Fruit fly (Drosophila melanogaster) whole organism, embryonic: ENCODE measurements around the gene CG13876.

Experiments used
- Bteb2 ChIP-seq: fragments of 200-800 bp; sonication (Bioruptor generic); optimal IDR thresholded peaks from 2 replicates; lab custom pipeline; 2016; ENCODE audit warnings: missing biosample characterization, missing genetic modification characterization
- CG10321 ChIP-seq: fragments of 200-800 bp; sonication (Bioruptor generic); IDR thresholded peaks from 2 replicates; pipeline ENCODE4 v1.3.6; 2022; ENCODE audit warnings: missing biosample characterization, missing genetic modification characterization
- CG11560 ChIP-seq: fragments of 200-800 bp; sonication (Bioruptor generic); IDR thresholded peaks from 3 replicates; pipeline ENCODE4 v1.3.6; 2022; ENCODE audit warnings: missing biosample characterization, missing genetic modification characterization
- CG15514 ChIP-seq: fragments of 200-800 bp; sonication (Bioruptor generic); optimal IDR thresholded peaks from 3 replicates; lab custom pipeline; 2017; ENCODE audit warnings: missing biosample characterization, missing genetic modification characterization, mild to moderate bottlenecking, moderate library complexity, missing genetic modification reagents
- CG16813 ChIP-seq: fragments of 200-800 bp; sonication (Bioruptor generic); IDR thresholded peaks from 3 replicates; pipeline ENCODE4 v1.3.6; 2022; ENCODE audit warnings: missing biosample characterization, missing genetic modification characterization; ENCODE audit not compliant: partially characterized antibody
- CG17186 ChIP-seq: fragments of 200-800 bp; sonication (Bioruptor generic); optimal IDR thresholded peaks from 3 replicates; lab custom pipeline; 2017; ENCODE audit warnings: missing biosample characterization, missing genetic modification reagents, missing genetic modification characterization
- CG18262 ChIP-seq: fragments of 200-800 bp; optimal IDR thresholded peaks from 3 replicates; lab custom pipeline; 2019; ENCODE audit warnings: missing biosample characterization, mild to moderate bottlenecking, missing genetic modification characterization, moderate library complexity
- CG18599 ChIP-seq: fragments of 200-800 bp; sonication (Bioruptor generic); optimal IDR thresholded peaks from 3 replicates; lab custom pipeline; 2017; ENCODE audit warnings: missing biosample characterization, missing genetic modification characterization, mild to moderate bottlenecking, moderate library complexity, missing genetic modification reagents
- CG18764 ChIP-seq: fragments of 200-800 bp; sonication (Bioruptor generic); optimal IDR thresholded peaks from 3 replicates; lab custom pipeline; 2016; ENCODE audit warnings: missing biosample characterization, missing genetic modification characterization
- CG30020 ChIP-seq: fragments of 200-800 bp; optimal IDR thresholded peaks from 2 replicates; lab custom pipeline; 2019; ENCODE audit warnings: missing biosample characterization, mild to moderate bottlenecking, missing genetic modification characterization, moderate library complexity
- CG34422 ChIP-seq: fragments of 200-800 bp; sonication (Bioruptor generic); IDR thresholded peaks from 3 replicates; pipeline ENCODE4 v1.3.6; 2022; ENCODE audit warnings: missing biosample characterization, missing genetic modification characterization
- CG4424 ChIP-seq: fragments of 200-800 bp; sonication (Bioruptor generic); optimal IDR thresholded peaks from 3 replicates; lab custom pipeline; 2016; ENCODE audit warnings: missing biosample characterization, missing genetic modification characterization
- CG4730 ChIP-seq: fragments of 200-800 bp; sonication (Bioruptor generic); IDR thresholded peaks from 2 replicates; pipeline ENCODE4 v1.3.6; 2022; ENCODE audit warnings: missing biosample characterization, missing genetic modification characterization
- CG6683 ChIP-seq: fragments of 200-800 bp; sonication (Bioruptor generic); optimal IDR thresholded peaks from 2 replicates; lab custom pipeline; 2017; ENCODE audit warnings: missing biosample characterization, mild to moderate bottlenecking, missing genetic modification characterization, missing genetic modification reagents
- CG7271 ChIP-seq: fragments of 200-800 bp; sonication (Bioruptor generic); optimal IDR thresholded peaks from 2 replicates; lab custom pipeline; 2018; ENCODE audit warnings: missing biosample characterization, mild to moderate bottlenecking, missing genetic modification characterization, moderate library complexity
- CG8944 ChIP-seq: fragments of 200-800 bp; sonication (Bioruptor generic); optimal IDR thresholded peaks from 3 replicates; lab custom pipeline; 2016; ENCODE audit warnings: missing biosample characterization, missing genetic modification characterization
- CG9437 ChIP-seq: fragments of 200-800 bp; sonication (Bioruptor generic); optimal IDR thresholded peaks from 2 replicates; lab custom pipeline; 2018; ENCODE audit warnings: missing biosample characterization, mild to moderate bottlenecking, missing genetic modification characterization
- Camta ChIP-seq: fragments of 200-800 bp; sonication (Bioruptor generic); optimal IDR thresholded peaks from 2 replicates; lab custom pipeline; 2016; ENCODE audit warnings: missing biosample characterization, missing genetic modification characterization
- E2f1 ChIP-seq: fragments of 200-800 bp; sonication (Bioruptor generic); IDR thresholded peaks from 2 replicates; pipeline ENCODE4 v1.3.6; 2022; ENCODE audit warnings: missing biosample characterization, missing genetic modification characterization
- HLH4C ChIP-seq: fragments of 200-800 bp; sonication (Bioruptor generic); IDR thresholded peaks from 3 replicates; pipeline ENCODE4 v1.3.6; 2022; ENCODE audit warnings: missing biosample characterization, missing genetic modification characterization; ENCODE audit not compliant: partially characterized antibody
- HLHmδ ChIP-seq: fragments of 200-800 bp; sonication (Bioruptor generic); optimal IDR thresholded peaks from 2 replicates; lab custom pipeline; 2018; ENCODE audit warnings: missing biosample characterization, mild to moderate bottlenecking, missing genetic modification characterization, moderate library complexity
- Lhr ChIP-seq: fragments of 200-800 bp; sonication (Bioruptor generic); optimal IDR thresholded peaks from 3 replicates; lab custom pipeline; 2017; ENCODE audit warnings: mild to moderate bottlenecking, missing biosample characterization, missing genetic modification reagents, missing genetic modification characterization
- Lim3 ChIP-seq: fragments of 200-800 bp; sonication (Bioruptor generic); IDR thresholded peaks from 2 replicates; pipeline ENCODE4 v1.3.6; 2022; ENCODE audit warnings: missing biosample characterization, missing genetic modification characterization
- Lpt ChIP-seq: fragments of >200 bp; optimal IDR thresholded peaks from 2 replicates; lab custom pipeline; 2018; ENCODE audit warnings: missing biosample characterization, missing genetic modification characterization
- MBD-R2 ChIP-seq: fragments of 200-800 bp; sonication (Bioruptor generic); IDR thresholded peaks from 2 replicates; pipeline ENCODE4 v1.3.6; 2022; ENCODE audit warnings: missing biosample characterization, missing genetic modification characterization
- Med ChIP-seq: fragments of 200-800 bp; sonication (Bioruptor generic); peaks from one replicate; lab custom pipeline; 2016; ENCODE audit warnings: missing biosample characterization, missing genetic modification characterization, mild to moderate bottlenecking, inconsistent platforms, moderate library complexity
- NC2α ChIP-seq: fragments of 200-800 bp; sonication (Bioruptor generic); optimal IDR thresholded peaks from 2 replicates; lab custom pipeline; 2016; ENCODE audit warnings: missing biosample characterization, missing genetic modification characterization
- Nf-YB ChIP-seq: fragments of 200-800 bp; sonication (Bioruptor generic); optimal IDR thresholded peaks from 3 replicates; lab custom pipeline; 2019; ENCODE audit warnings: missing biosample characterization, mild to moderate bottlenecking, missing genetic modification characterization, moderate library complexity
- Nf-YC ChIP-seq: fragments of 200-800 bp; optimal IDR thresholded peaks from 3 replicates; lab custom pipeline; 2019; ENCODE audit warnings: missing biosample characterization, mild to moderate bottlenecking, missing genetic modification characterization, moderate library complexity
- Sry-β ChIP-seq: fragments of 200-800 bp; sonication (Bioruptor generic); optimal IDR thresholded peaks from 2 replicates; lab custom pipeline; 2018; ENCODE audit warnings: missing biosample characterization, mild to moderate bottlenecking, missing genetic modification characterization, moderate library complexity
- Trl ChIP-seq, 3 experiments: fragments of >200 bp in 2 of 3; fragments of 200-800 bp in 1 of 3; sonication (Bioruptor generic) in 1 of 3; optimal IDR thresholded peaks; 2 replicates in 1 of 3; 3 replicates in 2 of 3; lab custom pipeline; 2016 to 2017; ENCODE audit warnings: missing biosample characterization in 1 of 3, missing genetic modification characterization in 1 of 3
- al ChIP-seq: fragments of 200-800 bp; sonication (Bioruptor generic); IDR thresholded peaks from 2 replicates; pipeline ENCODE4 v1.3.6; 2022; ENCODE audit warnings: missing biosample characterization, missing genetic modification characterization
- chm ChIP-seq: fragments of 200-800 bp; sonication (Bioruptor generic); IDR thresholded peaks from 2 replicates; pipeline ENCODE4 v1.3.6; 2022; ENCODE audit warnings: missing biosample characterization, missing genetic modification characterization
- gcm2 ChIP-seq: fragments of 200-800 bp; sonication (Bioruptor generic); optimal IDR thresholded peaks from 2 replicates; lab custom pipeline; 2016; ENCODE audit warnings: missing biosample characterization, missing genetic modification characterization
- gfzf ChIP-seq: fragments of 200-800 bp; sonication (Bioruptor generic); optimal IDR thresholded peaks from 2 replicates; lab custom pipeline; 2016; ENCODE audit warnings: missing biosample characterization, mild to moderate bottlenecking, missing genetic modification characterization, moderate library complexity
- gsb ChIP-seq: fragments of 200-800 bp; sonication (Bioruptor generic); IDR thresholded peaks from 2 replicates; pipeline ENCODE4 v1.3.6; 2022; ENCODE audit warnings: missing biosample characterization, missing genetic modification characterization
- ham ChIP-seq: fragments of 200-800 bp; sonication (Bioruptor generic); IDR thresholded peaks from 2 replicates; pipeline ENCODE4 v1.3.6; 2022; ENCODE audit warnings: missing biosample characterization, missing genetic modification characterization
- hb ChIP-seq: fragments of 200-800 bp; sonication (Bioruptor generic); IDR thresholded peaks from 3 replicates; pipeline ENCODE4 v1.3.6; 2022; ENCODE audit warnings: missing biosample characterization, missing genetic modification characterization; ENCODE audit not compliant: partially characterized antibody
- insv ChIP-seq, 2 experiments: fragments of 200-800 bp; sonication (Bioruptor generic); optimal IDR thresholded peaks; 3 replicates each; lab custom pipeline; 2016 to 2018; ENCODE audit warnings: missing biosample characterization in 2 of 2, missing genetic modification characterization in 2 of 2
- jigr1 ChIP-seq: fragments of 200-800 bp; sonication (Bioruptor generic); IDR thresholded peaks from 3 replicates; pipeline ENCODE4 v1.3.6; 2022; ENCODE audit warnings: missing biosample characterization, missing genetic modification characterization
- ken ChIP-seq: fragments of 200-800 bp; sonication (Bioruptor generic); IDR thresholded peaks from 3 replicates; pipeline ENCODE4 v1.3.6; 2022; ENCODE audit warnings: missing biosample characterization, missing genetic modification characterization
- knrl ChIP-seq: fragments of 200-800 bp; sonication (Bioruptor generic); IDR thresholded peaks from 3 replicates; pipeline ENCODE4 v1.3.6; 2022; ENCODE audit warnings: missing biosample characterization, missing genetic modification characterization; ENCODE audit not compliant: partially characterized antibody
- lbe ChIP-seq: fragments of 200-800 bp; sonication (Bioruptor generic); optimal IDR thresholded peaks from 2 replicates; lab custom pipeline; 2016; ENCODE audit warnings: missing biosample characterization, mild to moderate bottlenecking, missing genetic modification characterization
- onecut ChIP-seq: fragments of 200-800 bp; sonication (Bioruptor generic); IDR thresholded peaks from 2 replicates; pipeline ENCODE4 v1.3.6; 2022; ENCODE audit warnings: missing biosample characterization, missing genetic modification characterization
- pho ChIP-seq: fragments of 200-800 bp; sonication (Bioruptor generic); optimal IDR thresholded peaks from 2 replicates; lab custom pipeline; 2016; ENCODE audit warnings: missing biosample characterization, missing genetic modification characterization
- pzg ChIP-seq: fragments of 200-800 bp; sonication (Bioruptor generic); optimal IDR thresholded peaks from 3 replicates; lab custom pipeline; 2018; ENCODE audit warnings: missing biosample characterization, mild to moderate bottlenecking, missing genetic modification characterization, moderate library complexity
- sens ChIP-seq: fragments of 200-800 bp; sonication (Bioruptor generic); peaks from one replicate; lab custom pipeline; 2016; ENCODE audit warnings: missing biosample characterization, missing genetic modification characterization
- tgo ChIP-seq: fragments of 200-800 bp; sonication (Bioruptor generic); IDR thresholded peaks from 3 replicates; pipeline ENCODE4 v1.3.6; 2022; ENCODE audit warnings: missing biosample characterization, missing genetic modification characterization
- twi ChIP-seq: fragments of 200-800 bp; optimal IDR thresholded peaks from 2 replicates; lab custom pipeline; 2019; ENCODE audit warnings: missing biosample characterization, mild to moderate bottlenecking, missing genetic modification characterization, moderate library complexity
- unpg ChIP-seq: fragments of 200-800 bp; sonication (Bioruptor generic); optimal IDR thresholded peaks from 3 replicates; lab custom pipeline; 2018; ENCODE audit warnings: missing biosample characterization, mild to moderate bottlenecking, missing genetic modification characterization, moderate library complexity

The CG13876 gene

DNA sequence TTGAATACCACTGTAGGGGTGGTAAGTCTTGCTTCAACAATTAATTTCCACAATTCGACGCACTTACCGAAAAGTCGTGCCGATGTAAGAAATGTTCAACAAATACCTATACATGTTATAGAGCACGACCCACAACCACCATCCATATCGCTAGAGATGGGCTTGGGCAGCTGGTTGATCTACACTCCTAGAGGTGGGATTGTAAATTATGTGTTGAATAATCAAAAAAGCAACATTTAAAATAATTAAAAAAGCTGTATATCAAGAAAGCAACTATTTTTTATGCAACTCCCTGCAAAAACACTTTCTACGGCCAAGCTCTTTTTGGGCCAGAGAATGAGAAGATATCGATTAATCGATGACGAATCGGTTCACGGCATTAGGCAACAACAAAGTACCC lies 21.7 kb upstream of the CG13876 start, which contains the start of the genes CG34140, Mkp and Mtch (continued):
- TF ChIP-seq CG4730 (GFP tag; lab: Robert Waterston, UW) = peak; percentile 65
- TF ChIP-seq CG30020 = peak; percentile 80
- peak; percentile 80 for TF ChIP-seq ken (GFP tag; lab: Robert Waterston, UW)
- TF ChIP-seq CG18764 (GFP tag; lab: Kevin White, UChicago) = peak; percentile 72
- TF ChIP-seq MBD-R2 (GFP tag; lab: Robert Waterston, UW) = peak; percentile 95
- peak; percentile 93 for TF ChIP-seq lbe (GFP tag; lab: Kevin White, UChicago)
- TF ChIP-seq gcm2 (GFP tag; lab: Kevin White, UChicago) = peak; percentile 76
- TF ChIP-seq twi (tag; lab: Kevin White, UChicago) = no peak
- no peak for TF ChIP-seq Lhr (GFP tag; lab: Kevin White, UChicago)
- TF ChIP-seq Camta = peak; percentile 79
- TF ChIP-seq jigr1 (GFP tag; lab: Robert Waterston, UW) = no peak
- 0 out of 2 replicates have a peak, but pooled peaks have one; percentile 26 for TF ChIP-seq CG10321 (GFP tag; lab: Robert Waterston, UW)
- TF ChIP-seq HLHmδ = no peak
- TF ChIP-seq insv (GFP tag; optimal IDR thresholded peaks at IDR 0.05; lab: Kevin White, UChicago) = peak in 1 of 2 experiments; percentile 27
- peak; percentile 98 for TF ChIP-seq sens (GFP tag; lab: Kevin White, UChicago)
- no peak for TF ChIP-seq Nf-YC (tag; lab: Kevin White, UChicago)
- peak; percentile 63 for TF ChIP-seq CG9437 (GFP tag; lab: Kevin White, UChicago)
- TF ChIP-seq E2f1 (GFP tag; lab: Robert Waterston, UW) = peak; percentile 77
- peak; percentile 87 for TF ChIP-seq CG4424 (GFP tag; lab: Kevin White, UChicago)
- TF ChIP-seq onecut = no peak
- TF ChIP-seq ham (GFP tag; lab: Robert Waterston, UW) = no peak
- TF ChIP-seq Trl (optimal IDR thresholded peaks at IDR 0.05; lab: Kevin White, UChicago) = no peak
- TF ChIP-seq Trl (GFP tag; optimal IDR thresholded peaks at IDR 0.05; lab: Kevin White, UChicago) = peak; percentile 93
- TF ChIP-seq CG17186 (GFP tag; lab: Kevin White, UChicago) = peak; percentile 77
- peak; percentile 97 for TF ChIP-seq knrl (GFP tag; lab: Robert Waterston, UW)
- peak; percentile 64 for TF ChIP-seq chm (GFP tag; lab: Robert Waterston, UW)
- no peak for TF ChIP-seq Lpt (GFP tag; lab: Kevin White, UChicago)
- TF ChIP-seq CG6683 = peak; percentile 65
- peak; percentile 70 for TF ChIP-seq tgo (GFP tag; lab: Robert Waterston, UW)
- peak; percentile 88 for TF ChIP-seq CG18599 (GFP tag; lab: Kevin White, UChicago)
- no peak for TF ChIP-seq Lim3 (GFP tag; lab: Robert Waterston, UW)
- TF ChIP-seq pzg = peak; percentile 82
- peak; percentile 95 for TF ChIP-seq CG16813 (GFP tag; lab: Robert Waterston, UW)
- TF ChIP-seq NC2α = peak; percentile 65
- peak; percentile 73 for TF ChIP-seq al
- peak; percentile 3 for TF ChIP-seq Sry-β (GFP tag; lab: Kevin White, UChicago)
- TF ChIP-seq Bteb2 (GFP tag; lab: Kevin White, UChicago) = peak; percentile 82
- no peak for TF ChIP-seq unpg (GFP tag; lab: Kevin White, UChicago)
- peak; percentile 78 for TF ChIP-seq gfzf
- peak; percentile 92 for TF ChIP-seq HLH4C (GFP tag; lab: Robert Waterston, UW)
- peak; percentile 84 for TF ChIP-seq CG15514 (GFP tag; lab: Kevin White, UChicago)
- 0 out of 3 replicates have a peak, but pooled peaks have one; percentile 43 for TF ChIP-seq CG11560 (tag; lab: Robert Waterston, UW)
- TF ChIP-seq CG7271 (tag; lab: Kevin White, UChicago) = peak; percentile 70
- peak; percentile 89 for TF ChIP-seq CG8944 (GFP tag; lab: Kevin White, UChicago)
- TF ChIP-seq CG18262 (tag; lab: Kevin White, UChicago) = no peak
- TF ChIP-seq Med (GFP tag; lab: Kevin White, UChicago) = peak; percentile 99
- peak; percentile 64 for TF ChIP-seq Nf-YB
- 0 out of 2 replicates have a peak, but pooled peaks have one; percentile 40 for TF ChIP-seq gsb (GFP tag; lab: Robert Waterston, UW)
- TF ChIP-seq CG34422 = peak; percentile 89
- TF ChIP-seq pho (GFP tag; lab: Kevin White, UChicago) = peak; percentile 91
- peak; percentile 82 for TF ChIP-seq hb (GFP tag; lab: Robert Waterston, UW)
